Fruit fly (Drosophila melanogaster): ENCODE data around the gene Ski6.
A peak's percentile ranks its signal among the peaks of the same experiment; 100 is the strongest.

DNA sequence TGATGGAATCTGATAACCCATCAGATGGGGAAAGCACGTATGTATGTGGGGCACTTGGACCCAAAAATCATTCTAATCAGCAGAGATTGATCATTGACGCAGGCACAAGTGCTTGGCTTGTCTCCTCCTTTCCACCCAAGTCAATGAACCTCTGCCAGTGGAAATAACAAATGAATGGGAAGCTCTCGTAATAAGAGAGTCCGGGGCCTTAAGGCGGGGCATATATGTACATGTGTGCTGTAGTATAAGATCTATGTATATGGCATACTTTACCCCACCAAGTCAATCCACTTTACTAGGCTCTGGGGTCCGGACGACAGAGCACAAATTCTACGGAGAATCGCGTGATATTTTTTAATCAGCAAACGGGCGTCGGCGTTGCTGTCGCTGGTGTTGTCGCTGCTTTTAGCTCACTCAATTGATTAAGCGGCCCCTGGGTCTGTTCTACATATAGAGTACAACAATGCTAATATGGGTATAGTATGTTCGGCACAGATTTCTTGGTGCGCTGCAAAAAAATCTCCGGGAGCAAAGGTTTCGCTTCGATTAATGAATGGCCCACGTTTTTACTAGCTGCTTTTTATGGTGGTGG, 16.1 kb downstream of the Ski6 start:
- TF ChIP-seq Abd-B (GFP tag; optimal IDR thresholded peaks at IDR 0.05), result no peak
- peak; percentile 42 for TF ChIP-seq h (GFP tag; optimal IDR thresholded peaks at IDR 0.05)
- no peak for TF ChIP-seq psq (GFP tag; optimal IDR thresholded peaks at IDR 0.05)
- TF ChIP-seq Dfd (GFP tag; optimal IDR thresholded peaks at IDR 0.05), result no peak
- peak; percentile 13 for TF ChIP-seq OdsH (GFP tag; optimal IDR thresholded peaks at IDR 0.05)
- TF ChIP-seq Hnf4 (GFP tag; optimal IDR thresholded peaks at IDR 0.05), result peak; percentile 22
- no peak for TF ChIP-seq CG9705 (GFP tag; optimal IDR thresholded peaks at IDR 0.05)
- no peak for TF ChIP-seq usp (GFP tag; optimal IDR thresholded peaks at IDR 0.05)
- TF ChIP-seq ey (GFP tag; optimal IDR thresholded peaks at IDR 0.05), result no peak
- TF ChIP-seq N (GFP tag; optimal IDR thresholded peaks at IDR 0.05), result no peak
- peak; percentile 8 for TF ChIP-seq rgr (GFP tag; optimal IDR thresholded peaks at IDR 0.05)
- TF ChIP-seq brk (GFP tag; optimal IDR thresholded peaks at IDR 0.05), result no peak

Data from whole organism, wandering third instar larva.